Fruit fly (Drosophila melanogaster): ENCODE data around the gene CG31121.

DNA sequence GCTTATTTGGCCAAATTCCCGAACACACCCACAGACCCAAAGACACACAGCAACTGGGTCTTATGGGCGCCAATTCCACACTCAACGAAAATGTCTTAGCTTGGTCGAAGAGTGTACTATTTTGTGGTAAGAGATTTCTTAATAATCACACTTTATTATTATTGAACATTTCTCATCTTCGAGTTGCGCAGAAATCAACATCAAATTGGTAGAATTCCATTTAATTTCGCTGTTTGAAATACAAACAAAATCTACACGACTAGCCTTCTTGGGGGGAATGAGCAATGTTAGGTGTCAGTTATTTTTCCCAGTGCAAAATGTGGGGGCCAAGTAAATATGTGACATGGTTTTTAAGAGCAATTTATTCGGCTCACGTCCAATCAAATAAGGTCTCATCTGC, 3.5 kb downstream of the CG31121 start:
- TF ChIP-seq Dfd (GFP tag; optimal IDR thresholded peaks at IDR 0.05) (no peak), Sp1 (GFP tag; optimal IDR thresholded peaks at IDR 0.05) (no peak), HLH106 (tag; optimal IDR thresholded peaks at IDR 0.05) (no peak), Hnf4 (GFP tag; optimal IDR thresholded peaks at IDR 0.05) (no peak)
